Worm (Caenorhabditis elegans): ENCODE measurements around the gene K01D12.10.

DNA sequence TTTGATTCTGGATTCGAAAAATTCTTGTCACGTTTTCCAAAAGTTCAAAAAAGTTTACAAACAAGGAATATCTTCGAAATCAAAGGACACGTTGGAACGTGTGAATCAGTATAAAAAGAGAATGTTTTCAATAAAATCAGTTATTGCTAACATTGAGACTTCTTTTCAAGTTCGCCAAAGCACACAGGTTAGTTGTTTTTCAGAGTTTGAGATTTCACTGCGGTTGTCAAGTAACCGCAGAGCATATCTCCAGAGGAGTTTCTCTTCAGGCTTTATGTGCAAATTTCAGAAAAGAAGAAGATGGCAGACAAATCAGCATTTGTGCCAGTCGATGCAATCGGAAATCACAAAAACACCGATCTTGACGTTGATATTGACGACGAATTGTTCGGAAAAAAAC is 19.9 kb upstream of the K01D12.10 start, which contains the start of gene K01D12.15:
- TF ChIP-seq elt-4 (tag; optimal IDR thresholded peaks at IDR 0.05) = no peak
- no peak for TF ChIP-seq che-1 (tag; optimal IDR thresholded peaks at IDR 0.05)
- TF ChIP-seq ceh-9 (tag; optimal IDR thresholded peaks at IDR 0.05) = no peak
- TF ChIP-seq eyg-1 (tag; optimal IDR thresholded peaks at IDR 0.05) = no peak
- TF ChIP-seq ceh-48 (tag; optimal IDR thresholded peaks at IDR 0.05) = no peak
- no peak for TF ChIP-seq pat-9 (tag; optimal IDR thresholded peaks at IDR 0.05)
- no peak for TF ChIP-seq hlh-30 (tag; optimal IDR thresholded peaks at IDR 0.05; ENCODE audit: insufficient read depth)
- TF ChIP-seq tbx-7 (tag; optimal IDR thresholded peaks at IDR 0.05) = no peak
- no peak for TF ChIP-seq ama-1 (optimal IDR thresholded peaks at IDR 0.05)
- TF ChIP-seq tbx-2 (tag; optimal IDR thresholded peaks at IDR 0.05) = no peak
- TF ChIP-seq fkh-6 (tag; optimal IDR thresholded peaks at IDR 0.05) = no peak
- no peak for TF ChIP-seq F13H6.1 (tag; optimal IDR thresholded peaks at IDR 0.05)
- no peak for TF ChIP-seq ceh-2 (tag; optimal IDR thresholded peaks at IDR 0.05)
